Worm (Caenorhabditis elegans): ENCODE data around the gene C25D7.15.

The C25D7.15 gene

ce11 chrV:15060595-15060994 is 987 bp downstream of the C25D7.15 start:
- TF ChIP-seq aha-1 (tag) (peak; percentile 73), unc-62 (GFP tag; optimal IDR thresholded peaks at IDR 0.05 in 1 of 2) (peak in 1 of 2 experiments; percentile 18), unc-62 (tag; optimal IDR thresholded peaks at IDR 0.05) (no peak), lin-1 (GFP tag; IDR thresholded peaks at IDR 0.05) (no peak), tra-1 (GFP tag; IDR thresholded peaks at IDR 0.05) (no peak), zfp-2 (tag; optimal IDR thresholded peaks at IDR 0.05) (no peak), F44E2.7 (GFP tag; IDR thresholded peaks at IDR 0.05) (no peak), fos-1 (tag; optimal IDR thresholded peaks at IDR 0.05) (no peak)

DNA sequence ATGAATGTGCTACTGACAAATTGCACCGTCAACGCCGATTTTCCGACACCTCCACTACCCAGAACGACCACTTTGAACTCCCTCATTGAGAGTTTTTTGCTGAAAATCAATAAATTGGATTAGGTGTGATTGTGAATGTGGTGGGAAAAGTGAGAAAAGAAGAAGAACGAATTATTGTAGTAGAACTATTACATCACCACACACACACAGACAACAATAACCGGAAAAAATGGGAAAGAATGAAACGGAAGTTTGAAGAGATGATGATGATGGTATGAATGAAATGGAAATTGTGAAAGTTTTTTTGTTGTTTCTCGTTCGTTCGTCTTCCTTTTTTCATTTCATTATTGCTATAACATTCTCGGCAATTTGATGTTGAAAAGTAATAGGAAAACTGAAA is 4.4 kb downstream of the C25D7.15 start, which contains the start of gene rap-2:
Gene rap-2 (minus strand): TSS at position 101 of the 400 bp plus-strand sequence.
- no peak for TF ChIP-seq ces-1 (GFP tag; optimal IDR thresholded peaks at IDR 0.05)
- TF ChIP-seq F37D6.2 (tag; optimal IDR thresholded peaks at IDR 0.05), result no peak
- TF ChIP-seq hlh-30 (tag; optimal IDR thresholded peaks at IDR 0.05; ENCODE audit: insufficient read depth), result no peak
- no peak for TF ChIP-seq Y5F2A.4 (GFP tag; optimal IDR thresholded peaks at IDR 0.05)
- no peak for TF ChIP-seq nhr-237 (tag; optimal IDR thresholded peaks at IDR 0.05)
- no peak for TF ChIP-seq pqm-1 (tag; optimal IDR thresholded peaks at IDR 0.05)
- no peak for TF ChIP-seq nhr-42 (GFP tag; IDR thresholded peaks at IDR 0.05)
- no peak for TF ChIP-seq nhr-6 (tag; optimal IDR thresholded peaks at IDR 0.05)
- no peak for TF ChIP-seq nhr-77 (tag; optimal IDR thresholded peaks at IDR 0.05)
- TF ChIP-seq dmd-9 (GFP tag; IDR thresholded peaks at IDR 0.05), result no peak
- no peak for TF ChIP-seq set-16 (GFP tag; IDR thresholded peaks at IDR 0.05)
- TF ChIP-seq saeg-2 (GFP tag; IDR thresholded peaks at IDR 0.05), result no peak
- no peak for TF ChIP-seq egl-27 (tag; optimal IDR thresholded peaks at IDR 0.05)

DNA sequence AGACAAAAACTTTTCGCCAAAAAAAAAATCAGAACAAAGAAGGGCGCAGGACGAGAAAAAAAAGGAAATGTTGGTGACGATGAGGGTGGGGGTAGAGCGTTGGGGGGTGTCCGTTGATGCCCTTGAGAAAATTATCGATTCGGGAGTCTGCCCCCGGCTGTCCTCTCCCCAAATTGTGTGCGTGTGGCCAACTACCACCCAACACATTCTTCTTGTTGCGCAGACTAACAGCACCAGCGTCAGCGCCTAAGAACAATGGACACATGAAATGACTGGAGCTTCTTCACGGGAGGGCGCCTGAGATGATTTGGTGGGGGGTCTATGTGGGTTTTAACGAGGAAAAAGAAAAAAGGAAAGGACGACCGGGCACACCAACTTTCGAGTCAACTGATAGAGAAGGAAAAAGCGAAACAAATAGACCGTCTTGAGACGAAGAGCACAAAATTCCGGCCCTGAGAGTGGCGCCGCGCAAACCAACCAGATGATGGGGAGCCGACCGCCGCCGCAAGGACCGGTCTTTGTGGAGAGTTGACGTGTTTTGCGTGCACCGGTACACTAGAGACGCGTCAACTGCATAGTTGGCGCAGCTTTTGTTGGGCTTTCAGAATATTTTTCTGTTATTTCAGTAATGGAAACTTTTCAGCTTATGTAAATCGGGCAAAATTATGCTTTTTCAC is 5.6 kb downstream of the C25D7.15 start, which contains the start of gene C25D7.9:
Gene C25D7.9 (plus strand): TSS at position 68 of the 677 bp plus-strand sequence.
- no peak for TF ChIP-seq sdz-12 (GFP tag; optimal IDR thresholded peaks at IDR 0.05)
- peak; percentile 49; the same call in 1 of the 2 replicates for TF ChIP-seq dmd-9 (GFP tag; IDR thresholded peaks at IDR 0.05)
- TF ChIP-seq lin-13 (GFP tag; optimal IDR thresholded peaks at IDR 0.05), result peak; percentile 10
- no peak for TF ChIP-seq nhr-111 (GFP tag; optimal IDR thresholded peaks at IDR 0.05)
- no peak for TF ChIP-seq Y5F2A.4 (GFP tag; optimal IDR thresholded peaks at IDR 0.05)
- TF ChIP-seq skn-1 (tag; optimal IDR thresholded peaks at IDR 0.05), result no peak
- no peak for TF ChIP-seq gei-8 (GFP tag; optimal IDR thresholded peaks at IDR 0.05)
- peak in 1 of 2 experiments; percentile 21 for TF ChIP-seq hif-1 (tag; optimal IDR thresholded peaks at IDR 0.05)
- 0 out of 2 replicates have a peak, but pooled peaks have one; percentile 7 for TF ChIP-seq lin-38 (GFP tag; IDR thresholded peaks at IDR 0.05)
- TF ChIP-seq daf-19 (GFP tag; conservative IDR thresholded peaks at IDR 0.05), result no peak
- TF ChIP-seq egl-43 (GFP tag; IDR thresholded peaks at IDR 0.05), result 0 out of 2 replicates have a peak, but pooled peaks have one; percentile 34
- TF ChIP-seq fos-1 (tag; optimal IDR thresholded peaks at IDR 0.05), result no peak
- peak; percentile 38 for TF ChIP-seq spr-3 (GFP tag; optimal IDR thresholded peaks at IDR 0.05)
- TF ChIP-seq lsy-2 (tag; optimal IDR thresholded peaks at IDR 0.05), result peak in 1 of 2 experiments; percentile 28
- peak; percentile 53 for TF ChIP-seq mes-2 (tag; optimal IDR thresholded peaks at IDR 0.05; ENCODE audit: poor library complexity, severe bottlenecking)
- no peak for TF ChIP-seq nhr-25 (tag; optimal IDR thresholded peaks at IDR 0.05; ENCODE audit: borderline replicate concordance, insufficient read depth)
- TF ChIP-seq ztf-7 (tag; optimal IDR thresholded peaks at IDR 0.05), result no peak
- peak; percentile 31 for TF ChIP-seq dpl-1 (GFP tag; optimal IDR thresholded peaks at IDR 0.05)
- peak; percentile 26 for TF ChIP-seq dve-1 (tag; optimal IDR thresholded peaks at IDR 0.05; ENCODE audit: insufficient read depth)
- TF ChIP-seq mep-1 (tag; optimal IDR thresholded peaks at IDR 0.05), result peak; percentile 28
- TF ChIP-seq mxl-3 (GFP tag; optimal IDR thresholded peaks at IDR 0.05), result no peak
- TF ChIP-seq hmg-1.1 (GFP tag; IDR thresholded peaks at IDR 0.05), result peak; percentile 40; the same call in 1 of the 2 replicates
- peak; percentile 7; the same call in 1 of the 2 replicates for TF ChIP-seq dmd-6 (GFP tag; IDR thresholded peaks at IDR 0.05)
- TF ChIP-seq rbr-2 (tag; optimal IDR thresholded peaks at IDR 0.05), result peak; percentile 15
- TF ChIP-seq nhr-10 (tag; optimal IDR thresholded peaks at IDR 0.05), result no peak
- TF ChIP-seq attf-4 (tag; optimal IDR thresholded peaks at IDR 0.05), result no peak
- no peak for TF ChIP-seq zfp-3 (GFP tag; conservative IDR thresholded peaks at IDR 0.05)
- TF ChIP-seq nhr-77 (tag; optimal IDR thresholded peaks at IDR 0.05), result peak; percentile 16
- no peak for TF ChIP-seq unc-62 (GFP tag; optimal IDR thresholded peaks at IDR 0.05 in 1 of 2)
- TF ChIP-seq unc-62 (tag; optimal IDR thresholded peaks at IDR 0.05), result no peak
- TF ChIP-seq set-16 (GFP tag; IDR thresholded peaks at IDR 0.05), result peak; percentile 52
- TF ChIP-seq T26A8.4 (GFP tag; IDR thresholded peaks at IDR 0.05), result no peak; the same call in 1 of the 2 replicates
